Worm (Caenorhabditis elegans): Measurements from ENCODE around the gene T27D12.1.

The T27D12.1 gene

DNA sequence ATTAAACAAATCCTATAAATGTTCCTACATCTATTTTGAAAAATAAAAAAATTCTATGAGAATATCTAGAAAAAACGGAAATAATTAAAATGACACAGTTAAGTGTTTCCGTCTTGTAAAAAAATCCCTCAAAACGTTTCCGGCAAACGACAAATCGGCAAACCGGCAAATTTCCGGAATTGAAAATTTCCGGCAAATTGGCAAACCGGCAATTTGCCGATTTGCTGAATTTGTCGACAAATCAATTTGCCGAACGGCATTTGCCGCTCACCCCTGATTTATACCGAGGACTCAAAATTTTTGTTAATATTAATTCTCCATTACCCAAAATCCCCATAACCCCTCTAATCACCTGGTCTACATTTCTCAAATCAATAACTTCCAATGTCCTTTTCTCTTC is 10.7 kb downstream of the T27D12.1 start:
- TF ChIP-seq F55B11.4 (tag; optimal IDR thresholded peaks at IDR 0.05; ENCODE audit: borderline replicate concordance, insufficient read depth): no peak

DNA sequence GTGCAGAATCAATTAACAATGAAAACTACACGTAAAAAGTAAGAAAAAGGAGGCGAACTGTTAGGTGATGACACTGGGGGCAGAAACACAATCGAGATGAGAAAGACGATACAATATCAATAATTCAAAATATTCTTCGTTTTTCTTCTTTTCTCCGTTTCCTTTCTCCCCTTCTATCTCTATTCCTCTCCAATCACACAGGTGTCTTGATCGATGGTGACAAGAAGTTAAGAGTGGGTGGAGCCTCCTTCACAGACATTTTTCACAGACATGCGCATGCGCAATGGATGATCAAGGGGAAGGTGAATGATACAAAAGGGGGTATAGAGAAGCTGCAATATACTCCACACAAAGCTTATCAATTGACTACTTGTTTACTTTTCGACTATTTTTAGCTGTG is 12.3 kb downstream of the T27D12.1 start:
- TF ChIP-seq nhr-90 (tag; optimal IDR thresholded peaks at IDR 0.05): no peak
- no peak for TF ChIP-seq let-607 (tag; optimal IDR thresholded peaks at IDR 0.05)
- TF ChIP-seq unc-130 (GFP tag; optimal IDR thresholded peaks at IDR 0.05): no peak
- no peak for TF ChIP-seq F52B5.7 (tag; optimal IDR thresholded peaks at IDR 0.05)
- TF ChIP-seq Y95B8A.8 (GFP tag; IDR thresholded peaks at IDR 0.05): no peak
- TF ChIP-seq nfyb-1 (GFP tag; IDR thresholded peaks at IDR 0.05): no peak
- TF ChIP-seq akir-1 (GFP tag; optimal IDR thresholded peaks at IDR 0.05): no peak
- no peak for TF ChIP-seq sptf-2 (GFP tag; optimal IDR thresholded peaks at IDR 0.05)
- TF ChIP-seq snpc-3.4 (tag; optimal IDR thresholded peaks at IDR 0.05): no peak
- no peak for TF ChIP-seq aptf-2 (GFP tag; conservative IDR thresholded peaks at IDR 0.05)
- TF ChIP-seq nhr-179 (tag; optimal IDR thresholded peaks at IDR 0.05): no peak

DNA sequence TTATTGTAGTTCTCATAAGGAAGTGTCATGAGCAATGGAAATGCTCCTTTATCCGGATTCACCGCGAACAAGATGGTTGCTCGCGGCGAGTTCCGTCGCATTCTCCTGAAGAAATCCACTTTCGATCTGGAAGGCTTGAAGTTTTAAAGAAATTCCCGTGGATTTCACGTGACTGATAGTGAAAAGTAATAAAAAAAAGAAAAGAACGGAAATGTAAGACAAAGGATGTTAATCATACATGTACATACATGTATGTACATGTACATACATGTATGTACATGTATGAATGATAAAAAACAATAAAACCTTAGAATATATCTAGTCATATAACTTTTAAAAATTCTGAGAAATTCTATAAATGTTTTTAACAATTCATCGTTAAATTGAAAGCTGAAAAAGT is 13.9 kb downstream of the T27D12.1 start, which contains the start of gene clh-1:
clh-1 (minus strand) TSS at position 101 of the 400 bp plus-strand sequence.
- TF ChIP-seq ztf-3 (GFP tag; optimal IDR thresholded peaks at IDR 0.05) (no peak), ceh-27 (GFP tag; optimal IDR thresholded peaks at IDR 0.05) (no peak)

DNA sequence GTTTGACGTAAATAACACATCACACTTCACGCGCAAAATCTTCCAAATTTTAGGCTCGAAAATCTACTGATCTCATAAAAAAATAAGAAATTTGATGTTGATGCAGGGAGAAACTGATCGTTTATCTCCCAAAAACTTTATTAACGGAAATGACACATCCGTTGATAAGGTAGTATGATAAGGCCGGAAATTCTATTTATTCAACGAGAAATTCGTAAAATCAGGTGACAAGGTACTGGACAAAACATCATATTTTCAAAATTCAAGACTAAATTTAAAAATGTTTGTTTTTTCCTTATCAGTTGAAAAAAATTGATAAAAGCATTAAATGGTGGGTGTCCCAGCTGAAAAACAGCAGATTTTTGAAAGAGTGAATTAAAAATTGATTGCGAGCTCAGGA is 17.4 kb downstream of the T27D12.1 start:
- TF ChIP-seq somi-1 (GFP tag; optimal IDR thresholded peaks at IDR 0.05): no peak

DNA sequence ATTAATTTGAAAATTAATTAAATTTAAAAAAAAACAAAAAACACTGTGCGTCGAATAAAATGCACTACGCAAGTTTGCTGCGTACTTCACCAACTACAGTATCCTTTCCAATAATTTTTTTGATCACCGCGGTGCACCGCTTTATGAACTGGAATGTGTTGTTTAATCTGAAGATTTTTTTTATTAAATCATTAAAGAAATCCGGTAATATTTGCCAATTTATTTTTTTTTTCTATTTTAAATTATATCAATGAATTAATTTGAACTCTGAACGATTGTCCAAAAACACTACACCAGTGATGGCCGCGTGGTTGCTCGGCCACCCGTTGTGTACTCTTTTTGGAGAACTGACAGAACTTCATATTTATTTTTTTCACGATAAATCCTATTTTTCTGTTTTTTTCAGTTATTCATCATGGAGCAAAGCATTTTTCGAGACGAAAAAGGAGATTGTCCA is 18.2 kb downstream of the T27D12.1 start, which contains the start of gene K12D12.5:
K12D12.5 (plus strand) TSS at position 407 of the 457 bp plus-strand sequence.
- TF ChIP-seq gei-17 (GFP tag; optimal IDR thresholded peaks at IDR 0.05): no peak
- TF ChIP-seq let-607 (tag; optimal IDR thresholded peaks at IDR 0.05): no peak
- TF ChIP-seq rcor-1 (GFP tag; IDR thresholded peaks at IDR 0.05): 0 out of 2 replicates have a peak, but pooled peaks have one; percentile 24
- 0 out of 2 replicates have a peak, but pooled peaks have one; percentile 30 for TF ChIP-seq madf-3 (GFP tag; IDR thresholded peaks at IDR 0.05)
- no peak for TF ChIP-seq aptf-2 (GFP tag; conservative IDR thresholded peaks at IDR 0.05)
- TF ChIP-seq F23B12.7 (tag; optimal IDR thresholded peaks at IDR 0.05; ENCODE audit: insufficient read depth): no peak
- TF ChIP-seq D2030.7 (GFP tag; IDR thresholded peaks at IDR 0.05): peak; percentile 54
- TF ChIP-seq ceh-58 (GFP tag; IDR thresholded peaks at IDR 0.05): no peak
- TF ChIP-seq ZK185.1 (tag; optimal IDR thresholded peaks at IDR 0.05; ENCODE audit: poor library complexity, severe bottlenecking): no peak
- no peak for TF ChIP-seq mes-4 (tag; optimal IDR thresholded peaks at IDR 0.05)
- no peak for TF ChIP-seq F37B4.10 (GFP tag; IDR thresholded peaks at IDR 0.05)
- 0 out of 2 replicates have a peak, but pooled peaks have one; percentile 65 for TF ChIP-seq ztf-28 (GFP tag; IDR thresholded peaks at IDR 0.05)
- TF ChIP-seq hlh-12 (tag; optimal IDR thresholded peaks at IDR 0.05): no peak
- TF ChIP-seq ccch-3 (GFP tag; optimal IDR thresholded peaks at IDR 0.05): no peak
- no peak for TF ChIP-seq attf-3 (GFP tag; conservative IDR thresholded peaks at IDR 0.05)
- no peak for TF ChIP-seq hmg-20 (GFP tag; IDR thresholded peaks at IDR 0.05)
- TF ChIP-seq nhr-27 (tag; optimal IDR thresholded peaks at IDR 0.05): no peak
- no peak for TF ChIP-seq nfya-2 (GFP tag; IDR thresholded peaks at IDR 0.05)
- peak; percentile 1 for TF ChIP-seq snpc-1.3 (tag; optimal IDR thresholded peaks at IDR 0.05; ENCODE audit: insufficient read depth)
- no peak for TF ChIP-seq lag-1 (GFP tag; IDR thresholded peaks at IDR 0.05)
- TF ChIP-seq sea-2 (GFP tag; IDR thresholded peaks at IDR 0.05): no peak
- no peak for TF ChIP-seq unc-62 (GFP tag; optimal IDR thresholded peaks at IDR 0.05)
- no peak for TF ChIP-seq snpc-4 (GFP tag; optimal IDR thresholded peaks at IDR 0.05)
- TF ChIP-seq snpc-4 (tag; optimal IDR thresholded peaks at IDR 0.05): no peak
- no peak for TF ChIP-seq F57C9.4 (tag; optimal IDR thresholded peaks at IDR 0.05)
- TF ChIP-seq nhr-120 (GFP tag; IDR thresholded peaks at IDR 0.05): no peak
- TF ChIP-seq dpff-1 (tag; optimal IDR thresholded peaks at IDR 0.05): no peak
- no peak for TF ChIP-seq mxl-1 (tag; optimal IDR thresholded peaks at IDR 0.05)
- TF ChIP-seq hlh-26 (GFP tag; conservative IDR thresholded peaks at IDR 0.05): no peak
